Fruit fly (Drosophila melanogaster): Measurements from ENCODE around the gene I-t.
A peak's percentile ranks its signal among the peaks of the same experiment; 100 is the strongest.

Gene I-t

dm6 chr3R:11749297-11750293 lies 45.8 kb downstream of the I-t start, which contains the start of gene CG6923 (continued):
- no peak for TF ChIP-seq p53 (GFP tag; optimal IDR thresholded peaks at IDR 0.05)
- no peak for TF ChIP-seq cwo (GFP tag; optimal IDR thresholded peaks at IDR 0.05)
- no peak; the same call in 2 of the 3 replicates for TF ChIP-seq CG17361 (GFP tag; IDR thresholded peaks at IDR 0.05)
- peak; percentile 66 for TF ChIP-seq Sin3A (optimal IDR thresholded peaks at IDR 0.05)
- TF ChIP-seq tgo (GFP tag; IDR thresholded peaks at IDR 0.05), result no peak
- TF ChIP-seq CHES-1-like (GFP tag; optimal IDR thresholded peaks at IDR 0.05), result no peak
- no peak for TF ChIP-seq en (GFP tag; optimal IDR thresholded peaks at IDR 0.05)
- peak; percentile 69 for TF ChIP-seq CG15514 (GFP tag; optimal IDR thresholded peaks at IDR 0.05)
- peak; percentile 87 for TF ChIP-seq Opbp (GFP tag; IDR thresholded peaks at IDR 0.05; ENCODE audit: partially characterized antibody)
- TF ChIP-seq gro (GFP tag; optimal IDR thresholded peaks at IDR 0.05), result no peak
- TF ChIP-seq CG9797 (GFP tag; optimal IDR thresholded peaks at IDR 0.05), result peak; percentile 76
- no peak for TF ChIP-seq CG5953 (GFP tag; IDR thresholded peaks at IDR 0.05)
- TF ChIP-seq Dll (GFP tag; IDR thresholded peaks at IDR 0.05; ENCODE audit: partially characterized antibody), result peak; percentile 86
- TF ChIP-seq CG11560 (tag; IDR thresholded peaks at IDR 0.05), result no peak
- TF ChIP-seq schlank (tag; optimal IDR thresholded peaks at IDR 0.05), result no peak
- no peak for TF ChIP-seq Poxn (GFP tag; IDR thresholded peaks at IDR 0.05)
- TF ChIP-seq BEAF-32 (GFP tag; optimal IDR thresholded peaks at IDR 0.05), result peak; percentile 88
- TF ChIP-seq CG7271 (tag; optimal IDR thresholded peaks at IDR 0.05), result no peak
- no peak for TF ChIP-seq ftz-f1 (GFP tag; optimal IDR thresholded peaks at IDR 0.05)
- TF ChIP-seq CG8924 (tag; optimal IDR thresholded peaks at IDR 0.05), result no peak
- no peak for TF ChIP-seq CG32767 (GFP tag; IDR thresholded peaks at IDR 0.05)
- peak; percentile 50 for TF ChIP-seq CoRest (tag; optimal IDR thresholded peaks at IDR 0.05)
- no peak for TF ChIP-seq gt (GFP tag; IDR thresholded peaks at IDR 0.05)
- TF ChIP-seq E2f1 (GFP tag; IDR thresholded peaks at IDR 0.05), result no peak
- no peak for TF ChIP-seq CG7987 (GFP tag; optimal IDR thresholded peaks at IDR 0.05)
- TF ChIP-seq Bgb (GFP tag; IDR thresholded peaks at IDR 0.05; ENCODE audit: partially characterized antibody), result peak; percentile 92
- TF ChIP-seq wek (GFP tag; optimal IDR thresholded peaks at IDR 0.05), result no peak
- TF ChIP-seq HLH4C (GFP tag; IDR thresholded peaks at IDR 0.05; ENCODE audit: partially characterized antibody), result peak; percentile 85
- TF ChIP-seq nerfin-2 (GFP tag; IDR thresholded peaks at IDR 0.05; ENCODE audit: partially characterized antibody), result peak; percentile 75
- TF ChIP-seq inv (GFP tag; IDR thresholded peaks at IDR 0.05; ENCODE audit: partially characterized antibody), result peak; percentile 88
- TF ChIP-seq tx (GFP tag; optimal IDR thresholded peaks at IDR 0.05), result no peak
- TF ChIP-seq eyg (GFP tag; optimal IDR thresholded peaks at IDR 0.05), result no peak
- peak; percentile 68 for TF ChIP-seq Nf-YB (GFP tag; optimal IDR thresholded peaks at IDR 0.05)
- TF ChIP-seq Fer1 (GFP tag; optimal IDR thresholded peaks at IDR 0.05), result no peak
- no peak for TF ChIP-seq NC2α (GFP tag; optimal IDR thresholded peaks at IDR 0.05)
- no peak for TF ChIP-seq NfI (GFP tag; optimal IDR thresholded peaks at IDR 0.05)
- TF ChIP-seq tna (GFP tag; IDR thresholded peaks at IDR 0.05; ENCODE audit: partially characterized antibody), result peak; percentile 80
- peak; percentile 35 for TF ChIP-seq CG17186 (GFP tag; optimal IDR thresholded peaks at IDR 0.05)
- TF ChIP-seq CG34224 (GFP tag; IDR thresholded peaks at IDR 0.05; ENCODE audit: partially characterized antibody), result peak; percentile 74
- no peak for TF ChIP-seq ash1 (GFP tag; optimal IDR thresholded peaks at IDR 0.05)
- TF ChIP-seq CG11723 (GFP tag; optimal IDR thresholded peaks at IDR 0.05), result no peak
- peak; percentile 66 for TF ChIP-seq Doc3 (GFP tag; IDR thresholded peaks at IDR 0.05; ENCODE audit: partially characterized antibody)
- TF ChIP-seq Hr51 (GFP tag; optimal IDR thresholded peaks at IDR 0.05), result no peak
- TF ChIP-seq Scr (GFP tag; IDR thresholded peaks at IDR 0.05; ENCODE audit: partially characterized antibody), result peak; percentile 87
- peak; percentile 90 for TF ChIP-seq Nf-YC (tag; optimal IDR thresholded peaks at IDR 0.05)
- peak; percentile 27 to 82 for TF ChIP-seq crp (GFP tag; optimal IDR thresholded peaks at IDR 0.05)
- TF ChIP-seq CG12942 (GFP tag; optimal IDR thresholded peaks at IDR 0.05), result no peak
